Worm (Caenorhabditis elegans) whole organism, L2 larva: ENCODE measurements around the gene fbxa-81.

Experiments used
- C34F6.9 ChIP-seq: fragments of 150-350 bp; optimal IDR thresholded peaks from 2 replicates; lab custom pipeline; 2014; ENCODE audit warnings: missing biosample characterization, missing genetic modification characterization
- F13H6.1 ChIP-seq: sonication (generic microtip); optimal IDR thresholded peaks from 2 replicates; lab custom pipeline; 2016; ENCODE audit warnings: missing genetic modification characterization, missing compliant biosample characterization
- R02D3.7 ChIP-seq: fragments of 150-350 bp; optimal IDR thresholded peaks from 2 replicates; lab custom pipeline; 2014; ENCODE audit warnings: missing biosample characterization, missing genetic modification characterization
- Y55F3AM.14 ChIP-seq: fragments of 200-800 bp; sonication (Bioruptor generic); optimal IDR thresholded peaks from 2 replicates; lab custom pipeline; 2018; ENCODE audit warnings: mild to moderate bottlenecking, missing genetic modification characterization, missing compliant biosample characterization
- ZK546.5 ChIP-seq: sonication (generic microtip); optimal IDR thresholded peaks from 2 replicates; lab custom pipeline; 2017; ENCODE audit warnings: missing biosample characterization, missing genetic modification characterization
- alr-1 ChIP-seq: fragments of 150-350 bp; optimal IDR thresholded peaks from 2 replicates; lab custom pipeline; 2014; ENCODE audit warnings: missing biosample characterization, missing genetic modification characterization
- aly-2 ChIP-seq: fragments of 150-350 bp; optimal IDR thresholded peaks from 2 replicates; lab custom pipeline; 2014; ENCODE audit warnings: missing biosample characterization, missing genetic modification characterization
- ama-1 ChIP-seq: fragments of 150-350 bp; optimal IDR thresholded peaks from 2 replicates; lab custom pipeline; 2018; ENCODE audit warnings: inconsistent platforms
- blmp-1 ChIP-seq: sonication (generic microtip); optimal IDR thresholded peaks from 2 replicates; lab custom pipeline; 2017; ENCODE audit warnings: missing genetic modification characterization, mild to moderate bottlenecking, missing compliant biosample characterization, antibody characterized with exemption, moderate library complexity; ENCODE audit not compliant: insufficient read depth
- ceh-16 ChIP-seq: fragments of 150-350 bp; optimal IDR thresholded peaks from 2 replicates; lab custom pipeline; 2014; ENCODE audit warnings: missing biosample characterization, missing genetic modification characterization
- ceh-82 ChIP-seq: fragments of 150-350 bp; optimal IDR thresholded peaks from 2 replicates; lab custom pipeline; 2014; ENCODE audit warnings: missing biosample characterization, missing genetic modification characterization
- crh-2 ChIP-seq: sonication (generic microtip); optimal IDR thresholded peaks from 2 replicates; lab custom pipeline; 2017; ENCODE audit warnings: missing biosample characterization, missing genetic modification characterization
- dmd-4 ChIP-seq: sonication (generic microtip); optimal IDR thresholded peaks from 2 replicates; lab custom pipeline; 2017; ENCODE audit warnings: missing biosample characterization, missing genetic modification characterization
- egl-27 ChIP-seq: sonication (generic microtip); optimal IDR thresholded peaks from 3 replicates; lab custom pipeline; 2017; ENCODE audit warnings: missing biosample characterization, missing genetic modification reagents, missing genetic modification characterization
- elt-1 ChIP-seq: fragments of 150-350 bp; optimal IDR thresholded peaks from 2 replicates; lab custom pipeline; 2014; ENCODE audit warnings: missing biosample characterization, missing genetic modification characterization
- elt-3 ChIP-seq: sonication (generic microtip); optimal IDR thresholded peaks from 2 replicates; lab custom pipeline; 2017; ENCODE audit warnings: missing biosample characterization, missing genetic modification characterization
- fos-1 ChIP-seq: fragments of 150-350 bp; optimal IDR thresholded peaks from 2 replicates; lab custom pipeline; 2014; ENCODE audit warnings: missing biosample characterization, missing genetic modification characterization
- gmeb-1 ChIP-seq: fragments of 150-350 bp; optimal IDR thresholded peaks from 2 replicates; lab custom pipeline; 2014; ENCODE audit warnings: missing biosample characterization, missing genetic modification characterization
- lin-11 ChIP-seq: fragments of 150-350 bp; sonication (generic microtip); optimal IDR thresholded peaks from 2 replicates; lab custom pipeline; 2014; ENCODE audit warnings: missing biosample characterization, missing genetic modification characterization, inconsistent platforms, mixed read lengths
- lin-13 ChIP-seq: fragments of 150-350 bp; optimal IDR thresholded peaks from 2 replicates; lab custom pipeline; 2014; ENCODE audit warnings: missing biosample characterization, missing genetic modification reagents, missing genetic modification characterization
- lin-39 ChIP-seq: fragments of 150-350 bp; optimal IDR thresholded peaks from 2 replicates; lab custom pipeline; 2014; ENCODE audit warnings: missing biosample characterization, missing genetic modification reagents, missing genetic modification characterization
- lsy-2 ChIP-seq, 2 experiments: fragments of 150-350 bp in 1 of 2; sonication (generic microtip) in 1 of 2; optimal IDR thresholded peaks; 2 replicates each; lab custom pipeline; 2014 to 2017; ENCODE audit warnings: missing biosample characterization in 2 of 2, missing genetic modification characterization in 2 of 2
- mab-5 ChIP-seq: fragments of 150-350 bp; optimal IDR thresholded peaks from 2 replicates; lab custom pipeline; 2014; ENCODE audit warnings: missing biosample characterization, missing genetic modification characterization
- mbf-1 ChIP-seq: sonication (generic microtip); optimal IDR thresholded peaks from 2 replicates; lab custom pipeline; 2017; ENCODE audit warnings: missing biosample characterization, missing genetic modification characterization
- mdl-1 ChIP-seq, 2 experiments: fragments of 150-350 bp in 1 of 2; sonication (generic microtip) in 1 of 2; optimal IDR thresholded peaks; 2 replicates each; lab custom pipeline; 2017; ENCODE audit warnings: missing biosample characterization in 2 of 2, missing genetic modification characterization in 2 of 2
- nhr-10 ChIP-seq: sonication (generic microtip); optimal IDR thresholded peaks from 2 replicates; lab custom pipeline; 2017; ENCODE audit warnings: missing biosample characterization, missing genetic modification characterization
- nhr-11 ChIP-seq: fragments of 150-350 bp; optimal IDR thresholded peaks from 2 replicates; lab custom pipeline; 2014; ENCODE audit warnings: missing biosample characterization, missing genetic modification characterization
- nhr-12 ChIP-seq: fragments of 150-350 bp; optimal IDR thresholded peaks from 2 replicates; lab custom pipeline; 2014; ENCODE audit warnings: missing biosample characterization, missing genetic modification characterization
- nhr-129 ChIP-seq: fragments of 150-350 bp; optimal IDR thresholded peaks from 2 replicates; lab custom pipeline; 2014; ENCODE audit warnings: missing biosample characterization, missing genetic modification characterization
- nhr-21 ChIP-seq: fragments of 150-350 bp; optimal IDR thresholded peaks from 2 replicates; lab custom pipeline; 2014; ENCODE audit warnings: missing biosample characterization, missing genetic modification characterization
- nhr-23 ChIP-seq: fragments of 150-350 bp; optimal IDR thresholded peaks from 2 replicates; lab custom pipeline; 2014; ENCODE audit warnings: missing biosample characterization, missing genetic modification reagents, missing genetic modification characterization
- nhr-237 ChIP-seq: fragments of 150-350 bp; optimal IDR thresholded peaks from 2 replicates; lab custom pipeline; 2014; ENCODE audit warnings: missing biosample characterization, missing genetic modification characterization
- nhr-25 ChIP-seq: fragments of 150-350 bp; sonication (generic microtip); optimal IDR thresholded peaks from 3 replicates; lab custom pipeline; 2014; ENCODE audit warnings: missing biosample characterization, missing genetic modification characterization
- nhr-6 ChIP-seq: fragments of 150-350 bp; optimal IDR thresholded peaks from 2 replicates; lab custom pipeline; 2014; ENCODE audit warnings: missing biosample characterization, missing genetic modification characterization
- nhr-77 ChIP-seq: fragments of 150-350 bp; optimal IDR thresholded peaks from 2 replicates; lab custom pipeline; 2014; ENCODE audit warnings: missing biosample characterization, missing genetic modification characterization
- peb-1 ChIP-seq: fragments of 150-350 bp; optimal IDR thresholded peaks from 2 replicates; lab custom pipeline; 2014; ENCODE audit warnings: missing biosample characterization, missing genetic modification characterization
- sem-4 ChIP-seq: fragments of 150-350 bp; optimal IDR thresholded peaks from 2 replicates; lab custom pipeline; 2014; ENCODE audit warnings: missing biosample characterization, missing genetic modification reagents, missing genetic modification characterization
- skn-1 ChIP-seq: sonication (generic microtip); optimal IDR thresholded peaks from 2 replicates; lab custom pipeline; 2017; ENCODE audit warnings: missing biosample characterization, missing genetic modification characterization
- sma-3 ChIP-seq: sonication (generic microtip); optimal IDR thresholded peaks from 2 replicates; lab custom pipeline; 2016; ENCODE audit warnings: missing genetic modification reagents, missing genetic modification characterization, missing compliant biosample characterization
- sma-9 ChIP-seq, 2 experiments: fragments of 150-350 bp in 1 of 2; sonication (generic microtip) in 1 of 2; optimal IDR thresholded peaks; 2 replicates each; lab custom pipeline; 2014 to 2016; ENCODE audit warnings: missing genetic modification characterization in 2 of 2, mild to moderate bottlenecking in 1 of 2, missing biosample characterization in 1 of 2, missing compliant biosample characterization in 1 of 2, missing genetic modification reagents in 1 of 2, moderate library complexity in 1 of 2
- snpc-4 ChIP-seq: fragments of 150-350 bp; optimal IDR thresholded peaks from 2 replicates; lab custom pipeline; 2014; ENCODE audit warnings: missing biosample characterization, missing genetic modification characterization
- unc-39 ChIP-seq: fragments of 150-350 bp; optimal IDR thresholded peaks from 2 replicates; lab custom pipeline; 2014; ENCODE audit warnings: missing biosample characterization, missing genetic modification characterization
- unc-55 ChIP-seq: fragments of 150-350 bp; sonication (generic microtip); optimal IDR thresholded peaks from 3 replicates; lab custom pipeline; 2014; ENCODE audit warnings: missing biosample characterization, missing genetic modification reagents, missing genetic modification characterization
- unc-62 ChIP-seq: fragments of 150-350 bp; optimal IDR thresholded peaks from 2 replicates; lab custom pipeline; 2014; ENCODE audit warnings: missing biosample characterization, missing genetic modification reagents, missing genetic modification characterization
- zag-1 ChIP-seq: fragments of 150-350 bp; optimal IDR thresholded peaks from 2 replicates; lab custom pipeline; 2014; ENCODE audit warnings: missing biosample characterization, missing genetic modification characterization
- ztf-1 ChIP-seq: fragments of 200-800 bp; sonication (Bioruptor generic); conservative IDR thresholded peaks from 2 replicates; pipeline ENCODE4 v1.3.6; 2022; ENCODE audit warnings: missing genetic modification characterization, missing compliant biosample characterization
- ztf-11 ChIP-seq: sonication (generic microtip); optimal IDR thresholded peaks from 2 replicates; lab custom pipeline; 2017; ENCODE audit warnings: missing biosample characterization, missing genetic modification characterization
- ztf-4 ChIP-seq: fragments of 150-350 bp; optimal IDR thresholded peaks from 2 replicates; lab custom pipeline; 2014; ENCODE audit warnings: missing biosample characterization, missing genetic modification characterization

fbxa-81 gene

ce11 chrX:14527559-14527958 is 14.3 kb downstream of the fbxa-81 start, which contains the start of gene nspc-18:
nspc-18 (minus strand) TSS chrX:14527659.
- TF ChIP-seq ZK546.5 (tag; lab: Kevin White, UChicago) (no peak), alr-1 (no peak), egl-27 (no peak), nhr-6 (tag; lab: Kevin White, UChicago) (no peak), mbf-1 (no peak), nhr-237 (tag; lab: Kevin White, UChicago) (no peak), lin-13 (GFP tag; lab: Kevin White, UChicago) (no peak), mab-5 (tag; lab: Kevin White, UChicago) (no peak)

ce11 chrX:14525325-14526305 is 16.3 kb downstream of the fbxa-81 start:
- TF ChIP-seq ztf-11 (tag; lab: Kevin White, UChicago) (peak; percentile 82), mab-5 (tag; lab: Kevin White, UChicago) (peak; percentile 99), nhr-237 (tag; lab: Kevin White, UChicago) (peak; percentile 98), lin-11 (tag; lab: Kevin White, UChicago) (peak; percentile 98), R02D3.7 (tag; lab: Kevin White, UChicago) (peak; percentile 83), nhr-25 (tag; lab: Kevin White, UChicago) (peak; percentile 99), crh-2 (peak; percentile 100), unc-39 (tag; lab: Kevin White, UChicago) (peak; percentile 79), egl-27 (peak; percentile 98), alr-1 (no peak), aly-2 (tag; lab: Kevin White, UChicago) (peak; percentile 97), nhr-129 (tag; lab: Kevin White, UChicago) (peak; percentile 100), unc-62 (GFP tag; lab: Kevin White, UChicago) (peak; percentile 99), nhr-12 (tag; lab: Kevin White, UChicago) (peak; percentile 80), elt-3 (tag; lab: Kevin White, UChicago) (peak; percentile 91), sma-9 (GFP tag; optimal IDR thresholded peaks at IDR 0.05; lab: Kevin White, UChicago) (peak; percentile 99), sma-9 (tag; optimal IDR thresholded peaks at IDR 0.05; lab: Kevin White, UChicago) (no peak), mbf-1 (peak; percentile 79), lsy-2 (tag; optimal IDR thresholded peaks at IDR 0.05; lab: Kevin White, UChicago) (peak; percentile 97), blmp-1 (tag; lab: Kevin White, UChicago) (peak; percentile 87), fos-1 (tag; lab: Kevin White, UChicago) (peak; percentile 99), ztf-4 (peak; percentile 99), C34F6.9 (tag; lab: Kevin White, UChicago) (peak; percentile 99), zag-1 (tag; lab: Kevin White, UChicago) (peak; percentile 99), sem-4 (peak; percentile 99), nhr-21 (tag; lab: Kevin White, UChicago) (peak; percentile 100), sma-3 (GFP tag; lab: Kevin White, UChicago) (peak; percentile 99), nhr-10 (tag; lab: Kevin White, UChicago) (peak; percentile 98), dmd-4 (tag; lab: Kevin White, UChicago) (peak; percentile 74), elt-1 (no peak), skn-1 (peak; percentile 85), lin-39 (tag; lab: Kevin White, UChicago) (peak; percentile 97), peb-1 (tag; lab: Kevin White, UChicago) (no peak), F13H6.1 (tag; lab: Kevin White, UChicago) (peak; percentile 99), Y55F3AM.14 (GFP tag; lab: Kevin White, UChicago) (peak; percentile 98), nhr-77 (tag; lab: Kevin White, UChicago) (peak; percentile 99), lin-13 (GFP tag; lab: Kevin White, UChicago) (peak; percentile 99), gmeb-1 (tag; lab: Kevin White, UChicago) (peak; percentile 94), ceh-16 (tag; lab: Kevin White, UChicago) (peak; percentile 97), ztf-1 (GFP tag; lab: Robert Waterston, UW) (no peak), ama-1 (peak; percentile 69), snpc-4 (tag; lab: Kevin White, UChicago) (peak; percentile 92), nhr-6 (tag; lab: Kevin White, UChicago) (peak; percentile 99), ZK546.5 (tag; lab: Kevin White, UChicago) (peak; percentile 88), ceh-82 (tag; lab: Kevin White, UChicago) (peak; percentile 100), unc-55 (peak; percentile 99), mdl-1 (tag; optimal IDR thresholded peaks at IDR 0.05; lab: Kevin White, UChicago) (peak; percentile 96 to 97), nhr-11 (tag; lab: Kevin White, UChicago) (peak; percentile 81), nhr-23 (tag; lab: Kevin White, UChicago) (no peak)
